Fruit fly (Drosophila melanogaster): ENCODE data around the gene Hsp68.

- TF ChIP-seq CG8478 (optimal IDR thresholded peaks at IDR 0.05) (no peak), CTCF (optimal IDR thresholded peaks at IDR 0.05) (no peak)
Observed at dm6 chr3R:24073703-24074102, 16.6 kb upstream of the Hsp68 start.
